Worm (Caenorhabditis elegans): Measurements from ENCODE around the gene cyp-13A10.

DNA sequence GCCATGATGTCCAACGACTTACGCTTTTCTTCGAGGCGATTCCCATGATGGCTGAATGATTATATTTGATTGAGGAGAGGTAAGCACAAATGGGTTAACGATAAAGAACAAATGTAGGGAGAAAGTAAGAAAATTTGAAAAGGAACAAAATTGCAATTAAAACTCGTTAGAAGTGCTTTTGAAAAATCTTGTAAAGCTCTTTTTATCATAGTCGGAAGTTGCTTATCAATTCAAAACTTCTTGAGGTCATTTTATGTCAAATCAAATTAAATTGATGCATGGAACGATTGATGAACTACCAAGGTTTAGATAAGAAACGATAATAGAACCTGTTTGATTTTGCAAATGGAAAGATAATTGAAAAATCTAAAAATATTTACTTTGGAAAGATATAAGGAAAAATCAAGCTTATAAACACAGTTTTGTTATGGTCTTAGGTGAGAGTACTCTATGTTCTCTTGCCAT lies 46.2 kb upstream of the cyp-13A10 start, which contains the start of gene glt-5:
- TF ChIP-seq aly-1 (tag; optimal IDR thresholded peaks at IDR 0.05) (no peak), B0310.2 (tag; optimal IDR thresholded peaks at IDR 0.05) (no peak), hnd-1 (tag; optimal IDR thresholded peaks at IDR 0.05) (no peak), ama-1 (optimal IDR thresholded peaks at IDR 0.05) (no peak), scrt-1 (GFP tag; IDR thresholded peaks at IDR 0.05) (no peak), hmg-4 (GFP tag; optimal IDR thresholded peaks at IDR 0.05) (no peak), tbx-11 (GFP tag; IDR thresholded peaks at IDR 0.05) (no peak), flt-1 (GFP tag; IDR thresholded peaks at IDR 0.05) (no peak), ceh-13 (GFP tag; optimal IDR thresholded peaks at IDR 0.05) (no peak), tbx-37 (GFP tag; conservative IDR thresholded peaks at IDR 0.05) (no peak), pes-1 (GFP tag; IDR thresholded peaks at IDR 0.05) (no peak)

Measured in whole organism, early embryonic.